Worm (Caenorhabditis elegans): Measurements from ENCODE around the gene Y43F8B.1.
"Not testable (repeated sequence)": the region's sequence is repeated elsewhere in the genome, so short reads cannot be mapped to it uniquely, and the experiment has no call there.

- not testable (repeated sequence) for TF ChIP-seq rnt-1 (tag; optimal IDR thresholded peaks at IDR 0.05); pqm-1 (tag; optimal IDR thresholded peaks at IDR 0.05); hlh-13 (GFP tag; optimal IDR thresholded peaks at IDR 0.05); sdc-2 (tag; optimal IDR thresholded peaks at IDR 0.05)
Observed at ce11 chrV:19528535-19528934, 17.5 kb downstream of the Y43F8B.1 start.

All from whole organism, late embryonic.